Fruit fly (Drosophila melanogaster) whole organism, embryonic: Measurements from ENCODE around the gene MED15.

Experiments used
- Ada2b ChIP-seq: fragments of 200-800 bp; sonication (Bioruptor generic); IDR thresholded peaks from 2 replicates; pipeline ENCODE4 v1.3.6; 2022; ENCODE audit warnings: missing biosample characterization, missing genetic modification characterization
- CG10209 ChIP-seq: fragments of 200-800 bp; sonication (Bioruptor generic); optimal IDR thresholded peaks from 3 replicates; lab custom pipeline; 2017; ENCODE audit warnings: missing biosample characterization, mild to moderate bottlenecking, missing genetic modification characterization, missing genetic modification reagents
- CG10979 ChIP-seq: fragments of 200-800 bp; sonication (Bioruptor generic); optimal IDR thresholded peaks from 2 replicates; lab custom pipeline; 2018; ENCODE audit warnings: missing biosample characterization, mild to moderate bottlenecking, missing genetic modification characterization, moderate library complexity
- CG11093 ChIP-seq: fragments of 200-800 bp; sonication (Bioruptor generic); IDR thresholded peaks from 3 replicates; pipeline ENCODE4 v1.3.6; 2022; ENCODE audit warnings: missing biosample characterization, missing genetic modification characterization
- CG11560 ChIP-seq: fragments of 200-800 bp; sonication (Bioruptor generic); IDR thresholded peaks from 3 replicates; pipeline ENCODE4 v1.3.6; 2022; ENCODE audit warnings: missing biosample characterization, missing genetic modification characterization
- CG12299 ChIP-seq: fragments of 200-800 bp; sonication (Bioruptor generic); optimal IDR thresholded peaks from 2 replicates; lab custom pipeline; 2018; ENCODE audit warnings: missing biosample characterization, mild to moderate bottlenecking, missing genetic modification characterization
- CG12659 ChIP-seq: fragments of 200-800 bp; sonication (Bioruptor generic); optimal IDR thresholded peaks from 3 replicates; lab custom pipeline; 2017; ENCODE audit warnings: mild to moderate bottlenecking, missing biosample characterization, missing genetic modification reagents, missing genetic modification characterization
- CG15601 ChIP-seq: fragments of 200-800 bp; sonication (Bioruptor generic); optimal IDR thresholded peaks from 3 replicates; lab custom pipeline; 2019; ENCODE audit warnings: missing biosample characterization, mild to moderate bottlenecking, missing genetic modification characterization, moderate library complexity
- CG17359 ChIP-seq: fragments of 200-800 bp; sonication (Bioruptor generic); optimal IDR thresholded peaks from 3 replicates; lab custom pipeline; 2018; ENCODE audit warnings: missing biosample characterization, mild to moderate bottlenecking, missing genetic modification characterization, moderate library complexity
- CG17612 ChIP-seq: fragments of 200-800 bp; sonication (Bioruptor generic); IDR thresholded peaks from 2 replicates; pipeline ENCODE4 v1.3.6; 2022; ENCODE audit warnings: missing biosample characterization, missing genetic modification characterization
- CG2678 ChIP-seq: fragments of 200-800 bp; sonication (Bioruptor generic); optimal IDR thresholded peaks from 3 replicates; lab custom pipeline; 2019; ENCODE audit warnings: missing biosample characterization, mild to moderate bottlenecking, missing genetic modification characterization, moderate library complexity
- CG3065 ChIP-seq: fragments of 200-800 bp; sonication (Bioruptor generic); optimal IDR thresholded peaks from 2 replicates; lab custom pipeline; 2016; ENCODE audit warnings: missing biosample characterization, missing genetic modification characterization
- CG33557 ChIP-seq: fragments of 200-800 bp; sonication (Bioruptor generic); optimal IDR thresholded peaks from 2 replicates; lab custom pipeline; 2019; ENCODE audit warnings: missing biosample characterization, mild to moderate bottlenecking, missing genetic modification characterization, moderate library complexity
- CG34376 ChIP-seq: fragments of 200-800 bp; sonication (Bioruptor generic); optimal IDR thresholded peaks from 2 replicates; lab custom pipeline; 2018; ENCODE audit warnings: missing biosample characterization, mild to moderate bottlenecking, missing genetic modification characterization
- CG3847 ChIP-seq: fragments of 200-800 bp; sonication (Bioruptor generic); IDR thresholded peaks from 2 replicates; pipeline ENCODE4 v1.3.6; 2022; ENCODE audit warnings: missing biosample characterization, missing genetic modification characterization
- CG43689 ChIP-seq: fragments of 200-800 bp; sonication (Bioruptor generic); IDR thresholded peaks from 2 replicates; pipeline ENCODE4 v1.3.6; 2022; ENCODE audit warnings: missing biosample characterization, missing genetic modification characterization
- CG4820 ChIP-seq: fragments of 200-800 bp; sonication (Bioruptor generic); optimal IDR thresholded peaks from 3 replicates; lab custom pipeline; 2016; ENCODE audit warnings: missing biosample characterization, missing genetic modification characterization
- CG4854 ChIP-seq: fragments of 200-800 bp; sonication (Bioruptor generic); optimal IDR thresholded peaks from 2 replicates; lab custom pipeline; 2016; ENCODE audit warnings: missing biosample characterization, missing genetic modification characterization, inconsistent platforms
- CG6175 ChIP-seq: fragments of 200-800 bp; sonication (Bioruptor generic); IDR thresholded peaks from 3 replicates; pipeline ENCODE4 v1.3.6; 2022; ENCODE audit warnings: missing biosample characterization, missing genetic modification characterization
- CG6683 ChIP-seq: fragments of 200-800 bp; sonication (Bioruptor generic); optimal IDR thresholded peaks from 2 replicates; lab custom pipeline; 2017; ENCODE audit warnings: missing biosample characterization, mild to moderate bottlenecking, missing genetic modification characterization, missing genetic modification reagents
- CG6791 ChIP-seq: fragments of 200-800 bp; sonication (Bioruptor generic); IDR thresholded peaks from 3 replicates; pipeline ENCODE4 v1.3.6; 2022; ENCODE audit warnings: missing biosample characterization, missing genetic modification characterization; ENCODE audit not compliant: partially characterized antibody
- CG6854 ChIP-seq: fragments of 200-800 bp; sonication (Bioruptor generic); optimal IDR thresholded peaks from 3 replicates; lab custom pipeline; 2017; ENCODE audit warnings: missing biosample characterization, mild to moderate bottlenecking, missing genetic modification characterization
- CG7372 ChIP-seq: fragments of 200-800 bp; sonication (Bioruptor generic); IDR thresholded peaks from 2 replicates; pipeline ENCODE4 v1.3.6; 2022; ENCODE audit warnings: missing biosample characterization, missing genetic modification characterization
- CG8281 ChIP-seq: fragments of 200-800 bp; sonication (Bioruptor generic); optimal IDR thresholded peaks from 2 replicates; lab custom pipeline; 2018; ENCODE audit warnings: missing biosample characterization, mild to moderate bottlenecking, missing genetic modification characterization, moderate library complexity
- Dbx ChIP-seq: fragments of 200-800 bp; sonication (Bioruptor generic); IDR thresholded peaks from 3 replicates; pipeline ENCODE4 v1.3.6; 2022; ENCODE audit warnings: missing biosample characterization, missing genetic modification characterization
- Fer3 ChIP-seq: fragments of 200-800 bp; sonication (Bioruptor generic); optimal IDR thresholded peaks from 2 replicates; lab custom pipeline; 2018; ENCODE audit warnings: missing biosample characterization, mild to moderate bottlenecking, missing genetic modification characterization, moderate library complexity
- H15 ChIP-seq: fragments of 200-800 bp; sonication (Bioruptor generic); IDR thresholded peaks from 3 replicates; pipeline ENCODE4 v1.3.6; 2022; ENCODE audit warnings: missing biosample characterization, missing genetic modification characterization
- Med ChIP-seq: fragments of 200-800 bp; sonication (Bioruptor generic); peaks from one replicate; lab custom pipeline; 2016; ENCODE audit warnings: missing biosample characterization, missing genetic modification characterization, mild to moderate bottlenecking, inconsistent platforms, moderate library complexity
- NFAT ChIP-seq: fragments of 200-800 bp; sonication (Bioruptor generic); IDR thresholded peaks from 2 replicates; pipeline ENCODE4 v1.3.6; 2022; ENCODE audit warnings: missing biosample characterization, missing genetic modification characterization
- Oaz ChIP-seq: fragments of 200-800 bp; sonication (Bioruptor generic); IDR thresholded peaks from 2 replicates; pipeline ENCODE4 v1.3.6; 2022; ENCODE audit warnings: missing biosample characterization, missing genetic modification characterization
- Rx ChIP-seq: fragments of 200-800 bp; sonication (Bioruptor generic); IDR thresholded peaks from 2 replicates; pipeline ENCODE4 v1.3.6; 2022; ENCODE audit warnings: missing biosample characterization, missing genetic modification characterization
- Stat92E ChIP-seq, 3 experiments: fragments of >200 bp in 2 of 3; fragments of 200-800 bp in 1 of 3; sonication (Bioruptor generic) in 1 of 3; optimal IDR thresholded peaks; 2 replicates each; lab custom pipeline; 2017 to 2019; ENCODE audit warnings: missing biosample characterization in 3 of 3, missing genetic modification characterization in 3 of 3, mild to moderate bottlenecking in 1 of 3, moderate library complexity in 1 of 3
- Taf1 ChIP-seq: fragments of 200-800 bp; sonication (Bioruptor generic); IDR thresholded peaks from 2 replicates; pipeline ENCODE4 v1.3.6; 2022; ENCODE audit warnings: missing biosample characterization, missing genetic modification characterization
- Tbp ChIP-seq: fragments of >200 bp; optimal IDR thresholded peaks from 2 replicates; lab custom pipeline; 2018; ENCODE audit warnings: missing biosample characterization, missing genetic modification characterization
- chn ChIP-seq: fragments of 200-800 bp; sonication (Bioruptor generic); optimal IDR thresholded peaks from 2 replicates; lab custom pipeline; 2016; ENCODE audit warnings: missing biosample characterization, missing genetic modification characterization
- dmrt11E ChIP-seq: fragments of 200-800 bp; sonication (Bioruptor generic); optimal IDR thresholded peaks from 3 replicates; lab custom pipeline; 2018; ENCODE audit warnings: missing biosample characterization, mild to moderate bottlenecking, missing genetic modification characterization, moderate library complexity
- ewg ChIP-seq: fragments of 200-800 bp; sonication (Bioruptor generic); optimal IDR thresholded peaks from 3 replicates; lab custom pipeline; 2017; ENCODE audit warnings: mild to moderate bottlenecking, missing biosample characterization, missing genetic modification reagents, missing genetic modification characterization
- fd102C ChIP-seq: fragments of 200-800 bp; sonication (Bioruptor generic); optimal IDR thresholded peaks from 2 replicates; lab custom pipeline; 2018; ENCODE audit warnings: missing biosample characterization, mild to moderate bottlenecking, missing genetic modification characterization, moderate library complexity
- ftz-f1 ChIP-seq: fragments of 200-800 bp; sonication (Bioruptor generic); optimal IDR thresholded peaks from 2 replicates; lab custom pipeline; 2016; ENCODE audit warnings: missing biosample characterization, missing genetic modification characterization
- gfzf ChIP-seq: fragments of 200-800 bp; sonication (Bioruptor generic); optimal IDR thresholded peaks from 2 replicates; lab custom pipeline; 2016; ENCODE audit warnings: missing biosample characterization, mild to moderate bottlenecking, missing genetic modification characterization, moderate library complexity
- jumu ChIP-seq: fragments of 200-800 bp; sonication (Bioruptor generic); optimal IDR thresholded peaks from 3 replicates; lab custom pipeline; 2016; ENCODE audit warnings: missing biosample characterization, missing genetic modification characterization
- nau ChIP-seq: fragments of 200-800 bp; sonication (Bioruptor generic); optimal IDR thresholded peaks from 3 replicates; lab custom pipeline; 2017; ENCODE audit warnings: missing biosample characterization, mild to moderate bottlenecking, missing genetic modification characterization, missing genetic modification reagents
- nmo ChIP-seq: fragments of 200-800 bp; sonication (Bioruptor generic); optimal IDR thresholded peaks from 2 replicates; lab custom pipeline; 2018; ENCODE audit warnings: missing biosample characterization, mild to moderate bottlenecking, missing genetic modification characterization, moderate library complexity
- onecut ChIP-seq: fragments of 200-800 bp; sonication (Bioruptor generic); IDR thresholded peaks from 2 replicates; pipeline ENCODE4 v1.3.6; 2022; ENCODE audit warnings: missing biosample characterization, missing genetic modification characterization
- ro ChIP-seq: fragments of 200-800 bp; sonication (Bioruptor generic); IDR thresholded peaks from 2 replicates; pipeline ENCODE4 v1.3.6; 2022; ENCODE audit warnings: missing biosample characterization, missing genetic modification characterization
- slou ChIP-seq: fragments of 200-800 bp; sonication (Bioruptor generic); optimal IDR thresholded peaks from 3 replicates; lab custom pipeline; 2016; ENCODE audit warnings: missing biosample characterization, missing genetic modification characterization
- sqz ChIP-seq: fragments of 200-800 bp; sonication (Bioruptor generic); optimal IDR thresholded peaks from 3 replicates; lab custom pipeline; 2018; ENCODE audit warnings: missing biosample characterization, mild to moderate bottlenecking, missing genetic modification characterization
- toy ChIP-seq: fragments of 200-800 bp; sonication (Bioruptor generic); IDR thresholded peaks from 2 replicates; pipeline ENCODE4 v1.3.6; 2022; ENCODE audit warnings: missing biosample characterization, missing genetic modification characterization
- twi ChIP-seq: fragments of 200-800 bp; optimal IDR thresholded peaks from 2 replicates; lab custom pipeline; 2019; ENCODE audit warnings: missing biosample characterization, mild to moderate bottlenecking, missing genetic modification characterization, moderate library complexity
- unc-4 ChIP-seq: fragments of 200-800 bp; sonication (Bioruptor generic); IDR thresholded peaks from 2 replicates; pipeline ENCODE4 v1.3.6; 2022; ENCODE audit warnings: missing biosample characterization, missing genetic modification characterization; ENCODE audit not compliant: partially characterized antibody
- wor ChIP-seq: fragments of 200-800 bp; sonication (Bioruptor generic); IDR thresholded peaks from 2 replicates; pipeline ENCODE4 v1.3.6; 2022; ENCODE audit warnings: missing biosample characterization, missing genetic modification characterization
- z ChIP-seq: fragments of 200-800 bp; sonication (Bioruptor generic); IDR thresholded peaks from 3 replicates; pipeline ENCODE4 v1.3.6; 2022; ENCODE audit warnings: missing biosample characterization, missing genetic modification characterization

The MED15 gene

DNA sequence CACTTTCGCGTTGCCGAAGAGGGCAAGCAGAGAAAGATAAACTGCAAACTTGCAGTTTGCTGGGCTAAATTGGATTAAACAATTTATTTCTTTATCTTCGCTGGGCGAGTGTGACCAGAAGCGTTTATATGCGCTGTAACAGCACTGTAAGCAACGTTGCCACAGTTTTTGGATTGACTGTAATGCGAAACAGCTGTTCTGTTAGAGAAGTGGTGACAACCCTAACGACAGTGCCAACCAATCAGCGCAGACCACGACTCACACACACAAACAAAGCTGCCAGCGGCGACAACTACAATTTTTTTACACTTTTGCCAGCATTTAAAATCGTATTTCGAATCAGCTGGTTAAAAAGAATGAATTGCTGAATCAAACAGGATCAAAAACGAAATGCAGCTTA lies 19.9 kb upstream of the MED15 start, which contains the start of the genes crq and shv (continued):
- TF ChIP-seq toy (GFP tag; lab: Robert Waterston, UW), result no peak
- TF ChIP-seq CG7372 (GFP tag; lab: Robert Waterston, UW), result no peak
- TF ChIP-seq onecut (GFP tag; lab: Robert Waterston, UW), result no peak
- TF ChIP-seq Fer3 (tag; lab: Kevin White, UChicago), result no peak
- TF ChIP-seq Med (GFP tag; lab: Kevin White, UChicago), result peak; percentile 72
- no peak for TF ChIP-seq CG6854 (GFP tag; lab: Kevin White, UChicago)
- no peak for TF ChIP-seq CG10979 (tag; lab: Kevin White, UChicago)
- TF ChIP-seq Stat92E (GFP tag; optimal IDR thresholded peaks at IDR 0.05; lab: Kevin White, UChicago), result peak in 1 of 3 experiments; percentile 46
- TF ChIP-seq CG10209 (GFP tag; lab: Kevin White, UChicago), result no peak
- TF ChIP-seq Tbp (GFP tag; lab: Kevin White, UChicago), result no peak
- TF ChIP-seq ewg, result no peak
- no peak for TF ChIP-seq Rx (GFP tag; lab: Robert Waterston, UW)
- TF ChIP-seq CG17612 (GFP tag; lab: Robert Waterston, UW), result no peak
- TF ChIP-seq CG34376, result no peak
- TF ChIP-seq jumu (GFP tag; lab: Kevin White, UChicago), result no peak
- TF ChIP-seq sqz (GFP tag; lab: Kevin White, UChicago), result no peak
- no peak for TF ChIP-seq dmrt11E (tag; lab: Kevin White, UChicago)
- peak; percentile 8 for TF ChIP-seq nmo
- no peak for TF ChIP-seq z
- no peak for TF ChIP-seq CG11560 (tag; lab: Robert Waterston, UW)
- peak; percentile 33; the same call in 1 of the 2 replicates for TF ChIP-seq CG3847 (GFP tag; lab: Robert Waterston, UW)
- no peak for TF ChIP-seq nau (GFP tag; lab: Kevin White, UChicago)
- TF ChIP-seq CG6175 (GFP tag; lab: Robert Waterston, UW), result no peak
- TF ChIP-seq unc-4 (GFP tag; lab: Robert Waterston, UW), result peak; percentile 42; the same call in 1 of the 2 replicates
- TF ChIP-seq chn (GFP tag; lab: Kevin White, UChicago), result no peak
- peak; percentile 12 for TF ChIP-seq ftz-f1 (GFP tag; lab: Kevin White, UChicago)
- TF ChIP-seq NFAT (GFP tag; lab: Robert Waterston, UW), result no peak
- TF ChIP-seq CG2678 (tag; lab: Kevin White, UChicago), result no peak
- TF ChIP-seq CG43689 (GFP tag; lab: Robert Waterston, UW), result no peak
- TF ChIP-seq Oaz, result no peak
- TF ChIP-seq CG6683 (GFP tag; lab: Kevin White, UChicago), result no peak
- TF ChIP-seq CG4854 (GFP tag; lab: Kevin White, UChicago), result no peak
- no peak for TF ChIP-seq CG17359 (tag; lab: Kevin White, UChicago)
- no peak for TF ChIP-seq wor (GFP tag; lab: Robert Waterston, UW)
- no peak for TF ChIP-seq slou
- no peak for TF ChIP-seq twi (tag; lab: Kevin White, UChicago)
- TF ChIP-seq CG6791 (GFP tag; lab: Robert Waterston, UW), result no peak
- no peak for TF ChIP-seq Ada2b (GFP tag; lab: Robert Waterston, UW)
- peak; percentile 61 for TF ChIP-seq gfzf (GFP tag; lab: Kevin White, UChicago)
- peak; percentile 32 for TF ChIP-seq CG33557
- no peak for TF ChIP-seq CG11093
- no peak for TF ChIP-seq CG12299 (tag; lab: Kevin White, UChicago)
- TF ChIP-seq H15 (GFP tag; lab: Robert Waterston, UW), result no peak
- no peak for TF ChIP-seq Taf1 (GFP tag; lab: Robert Waterston, UW)
- TF ChIP-seq fd102C, result no peak
- TF ChIP-seq Dbx, result no peak
- TF ChIP-seq ro (GFP tag; lab: Robert Waterston, UW), result no peak
- peak; percentile 24 for TF ChIP-seq CG15601
- TF ChIP-seq CG4820 (GFP tag; lab: Kevin White, UChicago), result no peak
- TF ChIP-seq CG12659 (GFP tag; lab: Kevin White, UChicago), result peak; percentile 72
- no peak for TF ChIP-seq CG8281 (tag; lab: Kevin White, UChicago)
- no peak for TF ChIP-seq CG3065 (GFP tag; lab: Kevin White, UChicago)
